Worm (Caenorhabditis elegans) whole organism, L4/young adult: ENCODE results near the gene wrt-5.

Experiments
- dao-5 ChIP-seq: sonication (generic microtip); optimal IDR thresholded peaks from 2 replicates; lab custom pipeline; 2016; ENCODE audit warnings: missing genotype, missing genetic modification characterization, moderate library complexity, missing compliant biosample characterization
- him-1 ChIP-seq: sonication (generic microtip); optimal IDR thresholded peaks from 2 replicates; lab custom pipeline; 2016; ENCODE audit warnings: missing genotype, missing genetic modification reagents, missing genetic modification characterization, missing compliant biosample characterization

ce11 chrIV:4007697-4008096 lies 43.7 kb downstream of the wrt-5 start, which contains the start of gene W02C12.2:
- TF ChIP-seq him-1 (tag; lab: Kevin White, UChicago) (peak; percentile 24), dao-5 (tag; lab: Kevin White, UChicago) (no peak)
